Fruit fly (Drosophila melanogaster) whole organism, pupa: ENCODE results near the gene CG32444.

ENCODE experiments used
- CG10348 ChIP-seq: fragments of 200-800 bp; sonication (Bioruptor generic); IDR thresholded peaks from 2 replicates; pipeline ENCODE4 v1.3.6; 2022; ENCODE audit warnings: missing biosample characterization, missing genetic modification characterization
- CG12605 ChIP-seq: fragments of 200-800 bp; sonication (Bioruptor generic); IDR thresholded peaks from 2 replicates; pipeline ENCODE4 v1.3.6; 2022; ENCODE audit warnings: missing biosample characterization, missing genetic modification characterization
- CG13204 ChIP-seq: fragments of 200-800 bp; sonication (Bioruptor generic); optimal IDR thresholded peaks from 2 replicates; lab custom pipeline; 2018; ENCODE audit warnings: missing biosample characterization, mild to moderate bottlenecking, missing genetic modification characterization, moderate library complexity
- CG14655 ChIP-seq: fragments of 200-800 bp; sonication (Bioruptor generic); optimal IDR thresholded peaks from 3 replicates; lab custom pipeline; 2017; ENCODE audit warnings: mild to moderate bottlenecking, missing biosample characterization, missing genetic modification reagents, missing genetic modification characterization
- CG15710 ChIP-seq: fragments of 200-800 bp; sonication (Bioruptor generic); optimal IDR thresholded peaks from 2 replicates; lab custom pipeline; 2018; ENCODE audit warnings: missing biosample characterization, mild to moderate bottlenecking, missing genetic modification characterization, moderate library complexity
- CG17806 ChIP-seq: fragments of 200-800 bp; sonication (Bioruptor generic); optimal IDR thresholded peaks from 2 replicates; lab custom pipeline; 2018; ENCODE audit warnings: missing biosample characterization, mild to moderate bottlenecking, missing genetic modification characterization, moderate library complexity
- CG32121 ChIP-seq: fragments of 200-800 bp; sonication (Bioruptor generic); IDR thresholded peaks from 2 replicates; pipeline ENCODE4 v1.3.6; 2022; ENCODE audit warnings: missing biosample characterization, missing genetic modification characterization
- CG34367 ChIP-seq: fragments of 200-800 bp; sonication (Bioruptor generic); optimal IDR thresholded peaks from 2 replicates; lab custom pipeline; 2018; ENCODE audit warnings: missing biosample characterization, mild to moderate bottlenecking, missing genetic modification characterization
- CG4496 ChIP-seq: fragments of 200-800 bp; sonication (Bioruptor generic); IDR thresholded peaks from 3 replicates; pipeline ENCODE4 v1.3.6; 2022; ENCODE audit warnings: missing biosample characterization, missing genetic modification characterization
- CG8159 ChIP-seq: fragments of 200-800 bp; sonication (Bioruptor generic); optimal IDR thresholded peaks from 3 replicates; lab custom pipeline; 2018; ENCODE audit warnings: missing biosample characterization, mild to moderate bottlenecking, missing genetic modification characterization, moderate library complexity
- CG8301 ChIP-seq: fragments of 200-800 bp; sonication (Bioruptor generic); optimal IDR thresholded peaks from 2 replicates; lab custom pipeline; 2018; ENCODE audit warnings: missing biosample characterization, mild to moderate bottlenecking, missing genetic modification characterization
- CG9948 ChIP-seq: fragments of 200-800 bp; sonication (Bioruptor generic); optimal IDR thresholded peaks from 2 replicates; lab custom pipeline; 2018; ENCODE audit warnings: missing biosample characterization, mild to moderate bottlenecking, missing genetic modification characterization, moderate library complexity
- D1 ChIP-seq: fragments of 200-800 bp; sonication (Bioruptor generic); optimal IDR thresholded peaks from 2 replicates; lab custom pipeline; 2018; ENCODE audit warnings: missing biosample characterization, mild to moderate bottlenecking, missing genetic modification characterization, moderate library complexity
- EcR ChIP-seq: fragments of 200-800 bp; sonication (Bioruptor generic); optimal IDR thresholded peaks from 3 replicates; lab custom pipeline; 2019; ENCODE audit warnings: missing biosample characterization, missing genetic modification characterization, mild to moderate bottlenecking, moderate library complexity, missing genetic modification reagents
- Ets98B ChIP-seq: fragments of 200-800 bp; sonication (Bioruptor generic); IDR thresholded peaks from 2 replicates; pipeline ENCODE4 v1.3.6; 2022; ENCODE audit warnings: missing biosample characterization, missing genetic modification characterization
- Pif1A ChIP-seq: fragments of 200-800 bp; sonication (Bioruptor generic); optimal IDR thresholded peaks from 3 replicates; lab custom pipeline; 2016; ENCODE audit warnings: missing biosample characterization, missing genetic modification characterization
- Pif1B ChIP-seq: fragments of 200-800 bp; sonication (Bioruptor generic); optimal IDR thresholded peaks from 3 replicates; lab custom pipeline; 2016; ENCODE audit warnings: missing biosample characterization, missing genetic modification characterization
- Snoo ChIP-seq: fragments of 200-800 bp; sonication (Bioruptor generic); optimal IDR thresholded peaks from 3 replicates; lab custom pipeline; 2017; ENCODE audit warnings: missing biosample characterization, mild to moderate bottlenecking, missing genetic modification characterization, inconsistent platforms
- fd96Ca ChIP-seq: fragments of 200-800 bp; sonication (Bioruptor generic); IDR thresholded peaks from 3 replicates; pipeline ENCODE4 v1.3.6; 2022; ENCODE audit warnings: missing biosample characterization, missing genetic modification characterization
- gl ChIP-seq: fragments of 200-800 bp; sonication (Bioruptor generic); optimal IDR thresholded peaks from 2 replicates; lab custom pipeline; 2018; ENCODE audit warnings: missing biosample characterization, mild to moderate bottlenecking, missing genetic modification characterization
- rn ChIP-seq: fragments of 200-800 bp; sonication (Bioruptor generic); IDR thresholded peaks from 2 replicates; pipeline ENCODE4 v1.3.6; 2022; ENCODE audit warnings: missing biosample characterization, missing genetic modification characterization

The CG32444 gene

dm6 chr3L:21645878-21646277 is 9.1 kb downstream of the CG32444 start:
- TF ChIP-seq CG32121 (GFP tag; lab: Robert Waterston, UW) (no peak), CG4496 (no peak), Pif1A (no peak), CG12605 (GFP tag; lab: Robert Waterston, UW) (no peak), CG13204 (GFP tag; lab: Kevin White, UChicago) (no peak), Ets98B (GFP tag; lab: Robert Waterston, UW) (no peak)
- TF ChIP-seq, all 21 proteins: peak for 0

dm6 chr3L:21647853-21648252 is 11.1 kb downstream of the CG32444 start:
- TF ChIP-seq CG8301 (tag; lab: Kevin White, UChicago) (no peak), CG13204 (GFP tag; lab: Kevin White, UChicago) (no peak), rn (GFP tag; lab: Robert Waterston, UW) (no peak), CG14655 (GFP tag; lab: Kevin White, UChicago) (no peak), CG9948 (tag; lab: Kevin White, UChicago) (no peak)

- TF ChIP-seq CG12605 (GFP tag; lab: Robert Waterston, UW) (no peak), EcR (GFP tag; lab: Kevin White, UChicago) (peak; percentile 20), rn (GFP tag; lab: Robert Waterston, UW) (no peak), CG8159 (tag; lab: Kevin White, UChicago) (no peak), gl (tag; lab: Kevin White, UChicago) (no peak), CG13204 (GFP tag; lab: Kevin White, UChicago) (peak; percentile 64), CG9948 (tag; lab: Kevin White, UChicago) (no peak)
- TF ChIP-seq, all 21 proteins: peak for 2
These were observed 14.7 kb downstream of the CG32444 start for dm6 chr3L:21651412-21651811.

- no peak for TF ChIP-seq CG14655 (GFP tag; lab: Kevin White, UChicago)
- no peak for TF ChIP-seq CG9948 (tag; lab: Kevin White, UChicago)
- TF ChIP-seq Ets98B (GFP tag; lab: Robert Waterston, UW): no peak
- no peak for TF ChIP-seq CG4496
- no peak for TF ChIP-seq D1
- TF ChIP-seq Snoo (tag; lab: Kevin White, UChicago): no peak
- no peak for TF ChIP-seq CG32121 (GFP tag; lab: Robert Waterston, UW)
- TF ChIP-seq fd96Ca (GFP tag; lab: Robert Waterston, UW): no peak
- no peak for TF ChIP-seq gl (tag; lab: Kevin White, UChicago)
- no peak for TF ChIP-seq CG34367 (tag; lab: Kevin White, UChicago)
- no peak for TF ChIP-seq Pif1B (GFP tag; lab: Kevin White, UChicago)
- TF ChIP-seq CG8159 (tag; lab: Kevin White, UChicago): no peak
- no peak for TF ChIP-seq CG10348 (GFP tag; lab: Robert Waterston, UW)
- no peak for TF ChIP-seq CG15710 (tag; lab: Kevin White, UChicago)
- TF ChIP-seq EcR (GFP tag; lab: Kevin White, UChicago): no peak
- TF ChIP-seq Pif1A: no peak
- no peak for TF ChIP-seq CG13204 (GFP tag; lab: Kevin White, UChicago)
- TF ChIP-seq rn (GFP tag; lab: Robert Waterston, UW): no peak
These were observed 15.4 kb downstream of the CG32444 start for dm6 chr3L:21652124-21652523.

- peak; percentile 66 for TF ChIP-seq D1
- TF ChIP-seq EcR (GFP tag; lab: Kevin White, UChicago): peak; percentile 58
- TF ChIP-seq CG9948 (tag; lab: Kevin White, UChicago): no peak
- no peak for TF ChIP-seq CG8301 (tag; lab: Kevin White, UChicago)
These were observed 16.0 kb downstream of the CG32444 start for dm6 chr3L:21652768-21653167.

dm6 chr3L:21666880-21667279 is 30.1 kb downstream of the CG32444 start, which contains the start of gene Cpr78E:
Gene Cpr78E, minus strand, starts transcription at chr3L:21666980.
- no peak for TF ChIP-seq rn (GFP tag; lab: Robert Waterston, UW)
- TF ChIP-seq Snoo (tag; lab: Kevin White, UChicago): no peak
- no peak for TF ChIP-seq Pif1A
- TF ChIP-seq EcR (GFP tag; lab: Kevin White, UChicago): no peak
- no peak for TF ChIP-seq CG14655 (GFP tag; lab: Kevin White, UChicago)
- TF ChIP-seq CG4496: no peak
- TF ChIP-seq Pif1B (GFP tag; lab: Kevin White, UChicago): no peak
- no peak for TF ChIP-seq CG9948 (tag; lab: Kevin White, UChicago)
- TF ChIP-seq CG32121 (GFP tag; lab: Robert Waterston, UW): no peak
- no peak for TF ChIP-seq CG8159 (tag; lab: Kevin White, UChicago)
- no peak for TF ChIP-seq CG12605 (GFP tag; lab: Robert Waterston, UW)
- TF ChIP-seq CG15710 (tag; lab: Kevin White, UChicago): no peak
- no peak for TF ChIP-seq CG13204 (GFP tag; lab: Kevin White, UChicago)
- TF ChIP-seq CG17806 (tag; lab: Kevin White, UChicago): no peak

- TF ChIP-seq CG15710 (tag; lab: Kevin White, UChicago) (no peak), gl (tag; lab: Kevin White, UChicago) (no peak), CG32121 (GFP tag; lab: Robert Waterston, UW) (no peak), CG8301 (tag; lab: Kevin White, UChicago) (no peak), rn (GFP tag; lab: Robert Waterston, UW) (no peak), CG12605 (GFP tag; lab: Robert Waterston, UW) (no peak), Snoo (tag; lab: Kevin White, UChicago) (no peak), CG8159 (tag; lab: Kevin White, UChicago) (no peak), CG13204 (GFP tag; lab: Kevin White, UChicago) (no peak), CG34367 (tag; lab: Kevin White, UChicago) (no peak), fd96Ca (GFP tag; lab: Robert Waterston, UW) (no peak), EcR (GFP tag; lab: Kevin White, UChicago) (no peak), CG9948 (tag; lab: Kevin White, UChicago) (no peak), Ets98B (GFP tag; lab: Robert Waterston, UW) (no peak), CG10348 (GFP tag; lab: Robert Waterston, UW) (no peak), Pif1A (no peak)
These were observed 30.8 kb downstream of the CG32444 start for dm6 chr3L:21667530-21667929.
